Fruit fly (Drosophila melanogaster) whole organism, embryonic: Measurements from ENCODE around the gene Ldaf1.

Experiments used
- B-H2 ChIP-seq: fragments of 200-800 bp; sonication (Bioruptor generic); optimal IDR thresholded peaks from 2 replicates; lab custom pipeline; 2018; ENCODE audit warnings: missing biosample characterization, mild to moderate bottlenecking, missing genetic modification characterization
- C15 ChIP-seq: fragments of 200-800 bp; sonication (Bioruptor generic); IDR thresholded peaks from 3 replicates; pipeline ENCODE4 v1.3.6; 2022; ENCODE audit warnings: missing biosample characterization, missing genetic modification characterization
- CG10147 ChIP-seq: fragments of 200-800 bp; sonication (Bioruptor generic); optimal IDR thresholded peaks from 2 replicates; lab custom pipeline; 2019; ENCODE audit warnings: missing biosample characterization, mild to moderate bottlenecking, missing genetic modification characterization, moderate library complexity
- CG10366 ChIP-seq: fragments of 200-800 bp; sonication (Bioruptor generic); IDR thresholded peaks from 2 replicates; pipeline ENCODE4 v1.3.6; 2022; ENCODE audit warnings: missing biosample characterization, missing genetic modification characterization
- CG10462 ChIP-seq: fragments of 200-800 bp; sonication (Bioruptor generic); optimal IDR thresholded peaks from 2 replicates; lab custom pipeline; 2016; ENCODE audit warnings: missing biosample characterization, missing genetic modification characterization
- CG11456 ChIP-seq: fragments of 200-800 bp; sonication (Bioruptor generic); IDR thresholded peaks from 3 replicates; pipeline ENCODE4 v1.3.6; 2022; ENCODE audit warnings: missing biosample characterization, missing genetic modification characterization
- CG15601 ChIP-seq: fragments of 200-800 bp; sonication (Bioruptor generic); optimal IDR thresholded peaks from 3 replicates; lab custom pipeline; 2019; ENCODE audit warnings: missing biosample characterization, mild to moderate bottlenecking, missing genetic modification characterization, moderate library complexity
- CG1647 ChIP-seq: fragments of 200-800 bp; sonication (Bioruptor generic); optimal IDR thresholded peaks from 3 replicates; lab custom pipeline; 2016; ENCODE audit warnings: missing biosample characterization, missing genetic modification characterization
- CG1832 ChIP-seq: fragments of 200-800 bp; sonication (Bioruptor generic); optimal IDR thresholded peaks from 2 replicates; lab custom pipeline; 2017; ENCODE audit warnings: missing biosample characterization, mild to moderate bottlenecking, missing genetic modification characterization, inconsistent platforms
- CG18476 ChIP-seq: fragments of 200-800 bp; sonication (Bioruptor generic); optimal IDR thresholded peaks from 2 replicates; lab custom pipeline; 2016; ENCODE audit warnings: missing biosample characterization, mild to moderate bottlenecking, missing genetic modification characterization
- CG18599 ChIP-seq: fragments of 200-800 bp; sonication (Bioruptor generic); optimal IDR thresholded peaks from 3 replicates; lab custom pipeline; 2017; ENCODE audit warnings: missing biosample characterization, missing genetic modification characterization, mild to moderate bottlenecking, moderate library complexity, missing genetic modification reagents
- CG3281 ChIP-seq: fragments of 200-800 bp; sonication (Bioruptor generic); optimal IDR thresholded peaks from 3 replicates; lab custom pipeline; 2017; ENCODE audit warnings: missing biosample characterization, mild to moderate bottlenecking, missing genetic modification characterization
- CG4730 ChIP-seq: fragments of 200-800 bp; sonication (Bioruptor generic); IDR thresholded peaks from 2 replicates; pipeline ENCODE4 v1.3.6; 2022; ENCODE audit warnings: missing biosample characterization, missing genetic modification characterization
- CG6654 ChIP-seq: fragments of 200-800 bp; sonication (Bioruptor generic); optimal IDR thresholded peaks from 2 replicates; lab custom pipeline; 2017; ENCODE audit warnings: missing biosample characterization, mild to moderate bottlenecking, missing genetic modification characterization
- CG6854 ChIP-seq: fragments of 200-800 bp; sonication (Bioruptor generic); optimal IDR thresholded peaks from 3 replicates; lab custom pipeline; 2017; ENCODE audit warnings: missing biosample characterization, mild to moderate bottlenecking, missing genetic modification characterization
- CG8290 ChIP-seq, 3 experiments: fragments of 200-800 bp; sonication (Bioruptor generic); optimal IDR thresholded peaks; 2 replicates each; lab custom pipeline; 2016 to 2019; ENCODE audit warnings: missing biosample characterization in 3 of 3, missing genetic modification characterization in 3 of 3, mild to moderate bottlenecking in 2 of 3, moderate library complexity in 1 of 3
- Chrac-16 ChIP-seq: fragments of 200-800 bp; sonication (Bioruptor generic); optimal IDR thresholded peaks from 3 replicates; lab custom pipeline; 2016; ENCODE audit warnings: missing biosample characterization, missing genetic modification characterization
- D ChIP-seq, 2 experiments: fragments of 200-800 bp in 1 of 2; fragments of >200 bp in 1 of 2; sonication (Bioruptor generic) in 1 of 2; optimal IDR thresholded peaks; 2 replicates in 1 of 2; 3 replicates in 1 of 2; lab custom pipeline; 2017; ENCODE audit warnings: mild to moderate bottlenecking in 1 of 2, missing biosample characterization in 1 of 2, missing genetic modification characterization in 1 of 2, missing genetic modification reagents in 1 of 2
- Drgx ChIP-seq: fragments of 200-800 bp; sonication (Bioruptor generic); IDR thresholded peaks from 2 replicates; pipeline ENCODE4 v1.3.6; 2022; ENCODE audit warnings: missing biosample characterization, missing genetic modification characterization
- Hand ChIP-seq: fragments of 200-800 bp; sonication (Bioruptor generic); optimal IDR thresholded peaks from 2 replicates; lab custom pipeline; 2017; ENCODE audit warnings: mild to moderate bottlenecking, missing biosample characterization, missing genetic modification reagents, missing genetic modification characterization
- HmgZ ChIP-seq: fragments of 200-800 bp; sonication (Bioruptor generic); optimal IDR thresholded peaks from 2 replicates; lab custom pipeline; 2018; ENCODE audit warnings: missing biosample characterization, mild to moderate bottlenecking, missing genetic modification characterization
- Hmr ChIP-seq: fragments of 200-800 bp; sonication (Bioruptor generic); optimal IDR thresholded peaks from 3 replicates; lab custom pipeline; 2017; ENCODE audit warnings: mild to moderate bottlenecking, missing biosample characterization, missing genetic modification reagents, missing genetic modification characterization
- Med ChIP-seq: fragments of 200-800 bp; sonication (Bioruptor generic); peaks from one replicate; lab custom pipeline; 2016; ENCODE audit warnings: missing biosample characterization, missing genetic modification characterization, mild to moderate bottlenecking, inconsistent platforms, moderate library complexity
- Mes4 ChIP-seq: fragments of 200-800 bp; sonication (Bioruptor generic); optimal IDR thresholded peaks from 2 replicates; lab custom pipeline; 2016; ENCODE audit warnings: missing biosample characterization, missing genetic modification characterization
- Scr ChIP-seq: fragments of 200-800 bp; sonication (Bioruptor generic); IDR thresholded peaks from 2 replicates; pipeline ENCODE4 v1.3.6; 2022; ENCODE audit warnings: missing biosample characterization, missing genetic modification characterization; ENCODE audit not compliant: partially characterized antibody
- Six4 ChIP-seq: fragments of 200-800 bp; sonication (Bioruptor generic); optimal IDR thresholded peaks from 2 replicates; lab custom pipeline; 2016; ENCODE audit warnings: missing biosample characterization, missing genetic modification characterization
- Sox100B ChIP-seq: fragments of 200-800 bp; sonication (Bioruptor generic); optimal IDR thresholded peaks from 3 replicates; lab custom pipeline; 2018; ENCODE audit warnings: missing biosample characterization, mild to moderate bottlenecking, missing genetic modification characterization
- Stat92E ChIP-seq, 3 experiments: fragments of >200 bp in 2 of 3; fragments of 200-800 bp in 1 of 3; sonication (Bioruptor generic) in 1 of 3; optimal IDR thresholded peaks; 2 replicates each; lab custom pipeline; 2017 to 2019; ENCODE audit warnings: missing biosample characterization in 3 of 3, missing genetic modification characterization in 3 of 3, mild to moderate bottlenecking in 1 of 3, moderate library complexity in 1 of 3
- cg ChIP-seq: fragments of 200-800 bp; sonication (Bioruptor generic); optimal IDR thresholded peaks from 3 replicates; lab custom pipeline; 2019; ENCODE audit warnings: missing biosample characterization, mild to moderate bottlenecking, missing genetic modification characterization, moderate library complexity
- dmrt11E ChIP-seq: fragments of 200-800 bp; sonication (Bioruptor generic); optimal IDR thresholded peaks from 3 replicates; lab custom pipeline; 2018; ENCODE audit warnings: missing biosample characterization, mild to moderate bottlenecking, missing genetic modification characterization, moderate library complexity
- ewg ChIP-seq: fragments of 200-800 bp; sonication (Bioruptor generic); optimal IDR thresholded peaks from 3 replicates; lab custom pipeline; 2017; ENCODE audit warnings: mild to moderate bottlenecking, missing biosample characterization, missing genetic modification reagents, missing genetic modification characterization
- fd3F ChIP-seq: fragments of 200-800 bp; sonication (Bioruptor generic); optimal IDR thresholded peaks from 2 replicates; lab custom pipeline; 2018; ENCODE audit warnings: missing biosample characterization, mild to moderate bottlenecking, missing genetic modification characterization, moderate library complexity
- gce ChIP-seq: fragments of 200-800 bp; sonication (Bioruptor generic); IDR thresholded peaks from 3 replicates; pipeline ENCODE4 v1.3.6; 2022; ENCODE audit warnings: missing biosample characterization, missing genetic modification characterization
- grau ChIP-seq: fragments of 200-800 bp; optimal IDR thresholded peaks from 3 replicates; lab custom pipeline; 2019; ENCODE audit warnings: missing biosample characterization, mild to moderate bottlenecking, missing genetic modification characterization, moderate library complexity
- hbn ChIP-seq: fragments of 200-800 bp; sonication (Bioruptor generic); IDR thresholded peaks from 2 replicates; pipeline ENCODE4 v1.3.6; 2022; ENCODE audit warnings: missing biosample characterization, missing genetic modification characterization; ENCODE audit not compliant: partially characterized antibody
- kay ChIP-seq: fragments of 200-800 bp; sonication (Bioruptor generic); optimal IDR thresholded peaks from 2 replicates; lab custom pipeline; 2016; ENCODE audit warnings: missing biosample characterization, missing genetic modification characterization
- kni ChIP-seq: fragments of 200-800 bp; sonication (Bioruptor generic); optimal IDR thresholded peaks from 3 replicates; lab custom pipeline; 2017; ENCODE audit warnings: mild to moderate bottlenecking, missing biosample characterization, missing genetic modification reagents, missing genetic modification characterization
- lilli ChIP-seq: fragments of 200-800 bp; sonication (Bioruptor generic); optimal IDR thresholded peaks from 3 replicates; lab custom pipeline; 2016; ENCODE audit warnings: missing biosample characterization, missing genetic modification characterization
- nom ChIP-seq: fragments of 200-800 bp; sonication (Bioruptor generic); optimal IDR thresholded peaks from 2 replicates; lab custom pipeline; 2017; ENCODE audit warnings: missing biosample characterization, missing genetic modification characterization, mild to moderate bottlenecking, moderate library complexity, missing genetic modification reagents
- phol ChIP-seq: fragments of 200-800 bp; sonication (Bioruptor generic); optimal IDR thresholded peaks from 3 replicates; lab custom pipeline; 2018; ENCODE audit warnings: missing biosample characterization, mild to moderate bottlenecking, missing genetic modification characterization, moderate library complexity
- prd ChIP-seq, 3 experiments: fragments of >200 bp in 2 of 3; fragments of 200-800 bp in 1 of 3; sonication (Bioruptor generic) in 1 of 3; optimal IDR thresholded peaks in 2 of 3; IDR thresholded peaks in 1 of 3; 2 replicates in 2 of 3; 3 replicates in 1 of 3; pipeline versions ENCODE4 v1.3.6 to Lab custom; 2017 to 2022; ENCODE audit warnings: missing biosample characterization in 1 of 3, missing genetic modification characterization in 1 of 3
- pzg ChIP-seq: fragments of 200-800 bp; sonication (Bioruptor generic); optimal IDR thresholded peaks from 3 replicates; lab custom pipeline; 2018; ENCODE audit warnings: missing biosample characterization, mild to moderate bottlenecking, missing genetic modification characterization, moderate library complexity
- row ChIP-seq: fragments of 200-800 bp; sonication (Bioruptor generic); IDR thresholded peaks from 3 replicates; pipeline ENCODE4 v1.3.6; 2022; ENCODE audit warnings: missing biosample characterization, missing genetic modification characterization
- sens ChIP-seq: fragments of 200-800 bp; sonication (Bioruptor generic); peaks from one replicate; lab custom pipeline; 2016; ENCODE audit warnings: missing biosample characterization, missing genetic modification characterization
- trem ChIP-seq: fragments of 200-800 bp; optimal IDR thresholded peaks from 3 replicates; lab custom pipeline; 2019; ENCODE audit warnings: missing biosample characterization, mild to moderate bottlenecking, missing genetic modification characterization, moderate library complexity
- zen2 ChIP-seq: fragments of 200-800 bp; sonication (Bioruptor generic); IDR thresholded peaks from 3 replicates; pipeline ENCODE4 v1.3.6; 2022; ENCODE audit warnings: missing biosample characterization, missing genetic modification characterization; ENCODE audit not compliant: partially characterized antibody

Gene Ldaf1

dm6 chrX:1899445-1900085, 2.1 kb downstream of the Ldaf1 start (continued):
- peak in 1 of 3 experiments; percentile 61 for TF ChIP-seq Stat92E (GFP tag; optimal IDR thresholded peaks at IDR 0.05; lab: Kevin White, UChicago)
- peak; percentile 19 for TF ChIP-seq HmgZ (tag; lab: Kevin White, UChicago)
- peak; percentile 16 for TF ChIP-seq pzg (GFP tag; lab: Kevin White, UChicago)
- peak; percentile 88 for TF ChIP-seq cg (GFP tag; lab: Kevin White, UChicago)
- TF ChIP-seq kni (GFP tag; lab: Kevin White, UChicago): peak; percentile 97
- peak; percentile 43 for TF ChIP-seq nom (GFP tag; lab: Kevin White, UChicago)
- peak; percentile 13 for TF ChIP-seq trem (tag; lab: Kevin White, UChicago)
- TF ChIP-seq CG1832 (GFP tag; lab: Kevin White, UChicago): peak; percentile 30
- no peak for TF ChIP-seq fd3F (GFP tag; lab: Kevin White, UChicago)
- no peak for TF ChIP-seq hbn (GFP tag; lab: Robert Waterston, UW)
- TF ChIP-seq Scr: 0 out of 2 replicates have a peak, but pooled peaks have one; percentile 21
- TF ChIP-seq CG18476 (GFP tag; lab: Kevin White, UChicago): no peak
- TF ChIP-seq D (optimal IDR thresholded peaks at IDR 0.05; lab: Kevin White, UChicago): peak; percentile 37
- TF ChIP-seq D (GFP tag; optimal IDR thresholded peaks at IDR 0.05; lab: Kevin White, UChicago): no peak
- peak; percentile 2 for TF ChIP-seq CG18599 (GFP tag; lab: Kevin White, UChicago)

- no peak for TF ChIP-seq CG6654 (GFP tag; lab: Kevin White, UChicago)
- no peak for TF ChIP-seq Sox100B
- TF ChIP-seq phol (tag; lab: Kevin White, UChicago): no peak
- TF ChIP-seq Med: peak; percentile 40
- TF ChIP-seq CG8290 (GFP tag; optimal IDR thresholded peaks at IDR 0.05; lab: Kevin White, UChicago): no peak
- no peak for TF ChIP-seq CG8290 (tag; optimal IDR thresholded peaks at IDR 0.05; lab: Kevin White, UChicago)
- TF ChIP-seq CG4730 (GFP tag; lab: Robert Waterston, UW): no peak
- TF ChIP-seq Hmr (GFP tag; lab: Kevin White, UChicago): no peak
- TF ChIP-seq CG6854 (GFP tag; lab: Kevin White, UChicago): no peak
- TF ChIP-seq Drgx (GFP tag; lab: Robert Waterston, UW): peak; percentile 27; the same call in 1 of the 2 replicates
- TF ChIP-seq Mes4: no peak
- no peak for TF ChIP-seq prd (optimal IDR thresholded peaks at IDR 0.05; lab: Kevin White, UChicago)
- peak; percentile 37; the same call in 1 of the 3 replicates for TF ChIP-seq prd (GFP tag; IDR thresholded peaks at IDR 0.05; lab: Robert Waterston, UW)
- no peak for TF ChIP-seq CG18476 (GFP tag; lab: Kevin White, UChicago)
- peak; percentile 8 for TF ChIP-seq lilli (GFP tag; lab: Kevin White, UChicago)
- TF ChIP-seq CG10366 (GFP tag; lab: Robert Waterston, UW): peak; percentile 20; the same call in 1 of the 2 replicates
- TF ChIP-seq row: peak; percentile 24; the same call in 1 of the 3 replicates
- no peak for TF ChIP-seq CG10147 (GFP tag; lab: Kevin White, UChicago)
- no peak for TF ChIP-seq dmrt11E (tag; lab: Kevin White, UChicago)
- no peak for TF ChIP-seq CG1647 (GFP tag; lab: Kevin White, UChicago)
- no peak for TF ChIP-seq zen2 (GFP tag; lab: Robert Waterston, UW)
- no peak for TF ChIP-seq Chrac-16
- no peak for TF ChIP-seq CG3281 (GFP tag; lab: Kevin White, UChicago)
- TF ChIP-seq CG10462 (GFP tag; lab: Kevin White, UChicago): no peak
- no peak for TF ChIP-seq gce (GFP tag; lab: Robert Waterston, UW)
- TF ChIP-seq CG11456 (GFP tag; lab: Robert Waterston, UW): no peak
- no peak for TF ChIP-seq ewg
- peak; percentile 67 for TF ChIP-seq grau (tag; lab: Kevin White, UChicago)
- TF ChIP-seq CG15601 (tag; lab: Kevin White, UChicago): no peak
- no peak for TF ChIP-seq B-H2 (GFP tag; lab: Kevin White, UChicago)
- no peak for TF ChIP-seq kay
- no peak for TF ChIP-seq Hand (GFP tag; lab: Kevin White, UChicago)
- TF ChIP-seq sens (GFP tag; lab: Kevin White, UChicago): peak; percentile 6
- TF ChIP-seq Six4 (GFP tag; lab: Kevin White, UChicago): no peak
- no peak for TF ChIP-seq C15 (GFP tag; lab: Robert Waterston, UW)
Observed at dm6 chrX:1897384-1897783, 4.3 kb downstream of the Ldaf1 start.
